Worm (Caenorhabditis elegans) whole organism, L1 larva: ENCODE data around the gene Y37D8A.26.

ENCODE experiments used
- C04F5.9 ChIP-seq: sonication (generic microtip); optimal IDR thresholded peaks from 2 replicates; lab custom pipeline; 2016; ENCODE audit warnings: missing genetic modification characterization, missing compliant biosample characterization
- F16B12.6 ChIP-seq: fragments of 150-350 bp; optimal IDR thresholded peaks from 2 replicates; lab custom pipeline; 2014; ENCODE audit warnings: missing biosample characterization, missing genetic modification characterization
- Y116A8C.19 ChIP-seq: sonication (generic microtip); optimal IDR thresholded peaks from 2 replicates; lab custom pipeline; 2016; ENCODE audit warnings: missing compliant biosample characterization, missing genetic modification characterization, borderline replicate concordance
- aha-1 ChIP-seq: fragments of 150-350 bp; optimal IDR thresholded peaks from 2 replicates; lab custom pipeline; 2014; ENCODE audit warnings: missing biosample characterization, missing genetic modification characterization
- alr-1 ChIP-seq: fragments of 200-800 bp; sonication (Bioruptor generic); optimal IDR thresholded peaks from 2 replicates; lab custom pipeline; 2018; ENCODE audit warnings: borderline replicate concordance, mild to moderate bottlenecking, missing genetic modification characterization, missing compliant biosample characterization
- aly-2 ChIP-seq: fragments of 150-350 bp; optimal IDR thresholded peaks from 2 replicates; lab custom pipeline; 2014; ENCODE audit warnings: missing biosample characterization, missing genetic modification characterization
- ama-1 ChIP-seq: fragments of 150-350 bp; optimal IDR thresholded peaks from 2 replicates; lab custom pipeline; 2014
- blmp-1 ChIP-seq: fragments of 150-350 bp; optimal IDR thresholded peaks from 2 replicates; lab custom pipeline; 2014; ENCODE audit warnings: missing biosample characterization, missing genetic modification characterization
- ces-1 ChIP-seq: fragments of 150-350 bp; optimal IDR thresholded peaks from 2 replicates; lab custom pipeline; 2014; ENCODE audit warnings: missing biosample characterization, missing genetic modification reagents, missing genetic modification characterization
- dpl-1 ChIP-seq, 3 experiments: fragments of 150-350 bp in 2 of 3; sonication (generic microtip) in 1 of 3; optimal IDR thresholded peaks; 2 replicates each; lab custom pipeline; 2014 to 2017; ENCODE audit warnings: missing biosample characterization in 3 of 3, missing genetic modification characterization in 3 of 3, missing genetic modification reagents in 3 of 3
- efl-1 ChIP-seq, 4 experiments: fragments of 150-350 bp; optimal IDR thresholded peaks in 3 of 4; peaks in 1 of 4; 1 replicate in 1 of 4; 2 replicates in 3 of 4; lab custom pipeline; 2014; ENCODE audit warnings: missing biosample characterization in 2 of 4, missing genetic modification characterization in 2 of 4, missing genetic modification reagents in 2 of 4
- egl-27 ChIP-seq, 2 experiments: fragments of 150-350 bp in 1 of 2; sonication (generic microtip); optimal IDR thresholded peaks; 3 replicates each; lab custom pipeline; 2017 to 2018; ENCODE audit warnings: missing biosample characterization in 2 of 2, missing genetic modification characterization in 2 of 2, missing genetic modification reagents in 2 of 2
- elt-3 ChIP-seq, 6 experiments: fragments of 150-350 bp in 1 of 6; sonication (generic microtip); optimal IDR thresholded peaks; 2 replicates each; lab custom pipeline; 2017 to 2018; ENCODE audit warnings: missing biosample characterization in 6 of 6, missing genetic modification characterization in 6 of 6, inconsistent platforms in 1 of 6
- ets-5 ChIP-seq: fragments of 200-800 bp; sonication (Bioruptor generic); IDR thresholded peaks from 2 replicates; pipeline ENCODE4 v1.3.6; 2022; ENCODE audit warnings: missing genetic modification characterization, missing compliant biosample characterization
- fkh-8 ChIP-seq: sonication (generic microtip); optimal IDR thresholded peaks from 2 replicates; lab custom pipeline; 2016; ENCODE audit warnings: mild to moderate bottlenecking, missing genetic modification characterization, missing compliant biosample characterization
- fos-1 ChIP-seq: fragments of 150-350 bp; optimal IDR thresholded peaks from 2 replicates; lab custom pipeline; 2014; ENCODE audit warnings: missing biosample characterization, missing genetic modification characterization
- grh-1 ChIP-seq: fragments of 200-800 bp; sonication (Bioruptor generic); IDR thresholded peaks from 2 replicates; pipeline ENCODE4 v1.3.6; 2022; ENCODE audit warnings: missing genetic modification reagents, missing genetic modification characterization, missing compliant biosample characterization
- hlh-17 ChIP-seq: fragments of 200-800 bp; sonication (Bioruptor generic); optimal IDR thresholded peaks from 2 replicates; lab custom pipeline; 2018; ENCODE audit warnings: missing genetic modification characterization, mild to moderate bottlenecking, missing compliant biosample characterization, moderate library complexity, borderline replicate concordance
- hpl-2 ChIP-seq: fragments of 150-350 bp; optimal IDR thresholded peaks from 2 replicates; lab custom pipeline; 2014; ENCODE audit warnings: missing biosample characterization, missing genetic modification reagents, missing genetic modification characterization
- isw-1 ChIP-seq: fragments of 200-800 bp; sonication (Bioruptor generic); IDR thresholded peaks from 2 replicates; pipeline ENCODE4 v1.3.6; 2022; ENCODE audit warnings: missing genetic modification characterization, missing compliant biosample characterization
- lin-14 ChIP-seq: fragments of 200-800 bp; sonication (Bioruptor generic); optimal IDR thresholded peaks from 2 replicates; lab custom pipeline; 2018; ENCODE audit warnings: mild to moderate bottlenecking, missing genetic modification characterization, moderate library complexity, missing compliant biosample characterization
- lin-15B ChIP-seq: fragments of 150-350 bp; sonication (generic microtip); optimal IDR thresholded peaks from 3 replicates; lab custom pipeline; 2014; ENCODE audit warnings: missing biosample characterization, missing genetic modification characterization
- lin-39 ChIP-seq: fragments of 150-350 bp; optimal IDR thresholded peaks from 2 replicates; lab custom pipeline; 2014; ENCODE audit warnings: missing biosample characterization, missing genetic modification reagents, missing genetic modification characterization
- lir-3 ChIP-seq: sonication (generic microtip); optimal IDR thresholded peaks from 2 replicates; lab custom pipeline; 2016; ENCODE audit warnings: mild to moderate bottlenecking, missing genetic modification characterization, moderate library complexity, missing compliant biosample characterization; ENCODE audit not compliant: poor library complexity
- mep-1 ChIP-seq: fragments of 150-350 bp; optimal IDR thresholded peaks from 2 replicates; lab custom pipeline; 2014; ENCODE audit warnings: missing biosample characterization, missing genetic modification characterization
- nhr-11 ChIP-seq: fragments of 150-350 bp; optimal IDR thresholded peaks from 2 replicates; lab custom pipeline; 2014; ENCODE audit warnings: missing biosample characterization, missing genetic modification characterization
- nhr-12 ChIP-seq: sonication (generic microtip); optimal IDR thresholded peaks from 2 replicates; lab custom pipeline; 2017; ENCODE audit warnings: missing biosample characterization, missing genetic modification characterization
- nhr-19 ChIP-seq: fragments of 200-800 bp; sonication (Bioruptor generic); conservative IDR thresholded peaks from 2 replicates; pipeline ENCODE4 v1.3.6; 2022; ENCODE audit warnings: missing genetic modification characterization, missing compliant biosample characterization
- nhr-237 ChIP-seq: fragments of 150-350 bp; optimal IDR thresholded peaks from 2 replicates; lab custom pipeline; 2014; ENCODE audit warnings: missing biosample characterization, missing genetic modification characterization
- nhr-71 ChIP-seq: sonication (generic microtip); optimal IDR thresholded peaks from 2 replicates; lab custom pipeline; 2016; ENCODE audit warnings: mild to moderate bottlenecking, missing genetic modification characterization, moderate library complexity, missing compliant biosample characterization
- nhr-76 ChIP-seq: sonication (generic microtip); optimal IDR thresholded peaks from 2 replicates; lab custom pipeline; 2017; ENCODE audit warnings: missing biosample characterization, missing genetic modification characterization
- nhr-77 ChIP-seq: fragments of 150-350 bp; optimal IDR thresholded peaks from 2 replicates; lab custom pipeline; 2014; ENCODE audit warnings: missing biosample characterization, missing genetic modification characterization
- nhr-84 ChIP-seq: sonication (generic microtip); optimal IDR thresholded peaks from 2 replicates; lab custom pipeline; 2017; ENCODE audit warnings: missing biosample characterization, missing genetic modification characterization
- nhr-85 ChIP-seq: sonication (generic microtip); peaks from one replicate; lab custom pipeline; 2016; ENCODE audit warnings: missing genetic modification characterization, inconsistent platforms, missing compliant biosample characterization
- pag-3 ChIP-seq: sonication (generic microtip); optimal IDR thresholded peaks from 2 replicates; lab custom pipeline; 2017; ENCODE audit warnings: missing genetic modification characterization, mild to moderate bottlenecking, missing compliant biosample characterization, antibody characterized with exemption, borderline replicate concordance; ENCODE audit not compliant: insufficient read depth
- pax-3 ChIP-seq: fragments of 200-800 bp; sonication (Bioruptor generic); optimal IDR thresholded peaks from 2 replicates; lab custom pipeline; 2018; ENCODE audit warnings: mild to moderate bottlenecking, missing genetic modification characterization, moderate library complexity, missing compliant biosample characterization
- skn-1 ChIP-seq: fragments of 150-350 bp; optimal IDR thresholded peaks from 2 replicates; lab custom pipeline; 2014; ENCODE audit warnings: missing biosample characterization, missing genetic modification characterization
- snpc-4 ChIP-seq: fragments of 150-350 bp; optimal IDR thresholded peaks from 2 replicates; lab custom pipeline; 2014; ENCODE audit warnings: missing biosample characterization, missing genetic modification characterization
- snu-23 ChIP-seq: sonication (generic microtip); optimal IDR thresholded peaks from 2 replicates; lab custom pipeline; 2016; ENCODE audit warnings: missing genetic modification characterization, missing compliant biosample characterization
- sox-4 ChIP-seq: sonication (generic microtip); optimal IDR thresholded peaks from 2 replicates; lab custom pipeline; 2016; ENCODE audit warnings: missing genetic modification characterization, missing compliant biosample characterization
- unc-98 ChIP-seq: fragments of 200-800 bp; sonication (Bioruptor generic); IDR thresholded peaks from 2 replicates; pipeline ENCODE4 v1.3.6; 2022; ENCODE audit warnings: missing genetic modification characterization, missing compliant biosample characterization
- zag-1 ChIP-seq: fragments of 150-350 bp; optimal IDR thresholded peaks from 2 replicates; lab custom pipeline; 2014; ENCODE audit warnings: missing biosample characterization, missing genetic modification characterization
- ztf-11 ChIP-seq, 2 experiments: sonication (generic microtip); optimal IDR thresholded peaks; 2 replicates each; lab custom pipeline; 2016 to 2017; ENCODE audit warnings: missing genetic modification characterization in 2 of 2, missing biosample characterization in 1 of 2, missing compliant biosample characterization in 1 of 2

The Y37D8A.26 gene

ce11 chrIII:12848981-12849589 lies 7.4 kb downstream of the Y37D8A.26 start (continued):
- TF ChIP-seq pax-3 = no peak
- TF ChIP-seq nhr-12 = no peak
- peak; percentile 85 to 99 (median 96) for TF ChIP-seq elt-3 (tag; optimal IDR thresholded peaks at IDR 0.05; lab: Kevin White, UChicago)
- TF ChIP-seq egl-27 (tag; optimal IDR thresholded peaks at IDR 0.05; lab: Kevin White, UChicago) = peak in 1 of 2 experiments; percentile 36
- TF ChIP-seq F16B12.6 (tag; lab: Kevin White, UChicago) = no peak
- TF ChIP-seq pag-3 (tag; lab: Kevin White, UChicago) = no peak
- peak; percentile 60 for TF ChIP-seq snu-23
- TF ChIP-seq aly-2 (tag; lab: Kevin White, UChicago) = no peak
- no peak for TF ChIP-seq alr-1
- TF ChIP-seq nhr-71 (tag; lab: Kevin White, UChicago) = peak; percentile 71
- no peak for TF ChIP-seq lin-39 (tag; lab: Kevin White, UChicago)
- no peak for TF ChIP-seq fkh-8 (tag; lab: Kevin White, UChicago)
- TF ChIP-seq Y116A8C.19 (tag; lab: Kevin White, UChicago) = no peak
- TF ChIP-seq hpl-2 = no peak
- no peak for TF ChIP-seq isw-1
- no peak for TF ChIP-seq fos-1 (tag; lab: Kevin White, UChicago)
- no peak for TF ChIP-seq lir-3 (tag; lab: Kevin White, UChicago)
- TF ChIP-seq nhr-77 (tag; lab: Kevin White, UChicago) = no peak
- TF ChIP-seq ces-1 (GFP tag; lab: Kevin White, UChicago) = no peak
- no peak for TF ChIP-seq nhr-84
- no peak for TF ChIP-seq ama-1 (lab: Kevin White, UChicago)
- TF ChIP-seq hlh-17 (GFP tag; lab: Kevin White, UChicago) = no peak
- no peak for TF ChIP-seq snpc-4 (tag; lab: Kevin White, UChicago)
- TF ChIP-seq ztf-11 (tag; optimal IDR thresholded peaks at IDR 0.05; lab: Kevin White, UChicago) = no peak
- TF ChIP-seq aha-1 (tag; lab: Kevin White, UChicago) = no peak
- no peak for TF ChIP-seq nhr-76
- no peak for TF ChIP-seq C04F5.9 (tag; lab: Kevin White, UChicago)
- peak; percentile 9; the same call in 1 of the 2 replicates for TF ChIP-seq nhr-19 (GFP tag; lab: Robert Waterston, UW)
- TF ChIP-seq unc-98 (GFP tag; lab: Robert Waterston, UW) = no peak
- peak; percentile 45; the same call in 1 of the 2 replicates for TF ChIP-seq grh-1 (GFP tag; lab: Robert Waterston, UW)
- TF ChIP-seq sox-4 (tag; lab: Kevin White, UChicago) = no peak
- peak; percentile 97 for TF ChIP-seq nhr-85 (tag; lab: Kevin White, UChicago)
- no peak for TF ChIP-seq lin-15B
- no peak for TF ChIP-seq zag-1
- no peak for TF ChIP-seq nhr-11

DNA sequence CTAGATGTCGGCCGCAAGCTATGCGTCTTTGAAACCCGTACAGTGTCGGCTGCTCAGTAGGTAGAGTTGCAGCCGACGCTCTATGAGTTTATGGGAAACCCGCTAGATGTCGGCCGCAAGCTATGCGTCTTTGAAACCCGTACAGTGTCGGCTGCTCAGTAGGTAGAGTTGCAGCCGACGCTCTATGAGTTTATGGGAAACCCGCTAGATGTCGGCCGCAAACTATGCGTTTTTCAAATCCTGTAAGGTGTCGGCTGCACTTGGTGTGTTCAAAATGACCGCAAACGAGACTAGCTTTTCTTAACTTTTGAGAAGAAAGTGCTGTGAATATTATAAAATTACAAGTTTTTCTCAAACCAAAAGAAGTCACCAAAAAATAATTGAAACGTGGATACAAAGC lies 8.4 kb downstream of the Y37D8A.26 start:
- TF ChIP-seq snpc-4 (tag; lab: Kevin White, UChicago) = peak; percentile 19

ce11 chrIII:12847623-12848022 lies 8.9 kb downstream of the Y37D8A.26 start:
- peak in 2 of 3 experiments; percentile 2 to 33 for TF ChIP-seq dpl-1 (GFP tag; optimal IDR thresholded peaks at IDR 0.05; lab: Kevin White, UChicago)
- TF ChIP-seq fos-1 (tag; lab: Kevin White, UChicago) = peak; percentile 56
- peak; percentile 36 for TF ChIP-seq mep-1 (tag; lab: Kevin White, UChicago)
- TF ChIP-seq efl-1 (optimal IDR thresholded peaks at IDR 0.05; lab: Kevin White, UChicago) = no peak
- TF ChIP-seq efl-1 (GFP tag; optimal IDR thresholded peaks at IDR 0.05 in 1 of 2; lab: Kevin White, UChicago) = peak; percentile 14 to 64
- TF ChIP-seq skn-1 (tag; lab: Kevin White, UChicago) = peak; percentile 28
- TF ChIP-seq nhr-237 (tag; lab: Kevin White, UChicago) = no peak
- TF ChIP-seq lin-14 (GFP tag; lab: Kevin White, UChicago) = peak; percentile 57
- peak; percentile 59 for TF ChIP-seq blmp-1 (tag; lab: Kevin White, UChicago)
- peak in 4 of 6 experiments; percentile 52 to 87 (median 76) for TF ChIP-seq elt-3 (tag; optimal IDR thresholded peaks at IDR 0.05; lab: Kevin White, UChicago)
- TF ChIP-seq nhr-71 (tag; lab: Kevin White, UChicago) = peak; percentile 4
- peak; percentile 92 for TF ChIP-seq nhr-85 (tag; lab: Kevin White, UChicago)
- no peak for TF ChIP-seq nhr-77 (tag; lab: Kevin White, UChicago)
- TF ChIP-seq ets-5 = no peak
- peak; percentile 11 for TF ChIP-seq snu-23
